Fruit fly (Drosophila melanogaster) whole organism, embryonic: Measurements from ENCODE around the gene CG9107.

Experiments
- Atf-2 ChIP-seq: fragments of 200-800 bp; sonication (Bioruptor generic); optimal IDR thresholded peaks from 2 replicates; lab custom pipeline; 2016; ENCODE audit warnings: missing biosample characterization, missing genetic modification characterization
- CG10147 ChIP-seq: fragments of 200-800 bp; sonication (Bioruptor generic); optimal IDR thresholded peaks from 2 replicates; lab custom pipeline; 2019; ENCODE audit warnings: missing biosample characterization, mild to moderate bottlenecking, missing genetic modification characterization, moderate library complexity
- CG10543 ChIP-seq: fragments of 200-800 bp; sonication (Bioruptor generic); optimal IDR thresholded peaks from 3 replicates; lab custom pipeline; 2017; ENCODE audit warnings: missing biosample characterization, mild to moderate bottlenecking, missing genetic modification characterization, moderate library complexity
- CG10979 ChIP-seq: fragments of 200-800 bp; sonication (Bioruptor generic); optimal IDR thresholded peaks from 2 replicates; lab custom pipeline; 2018; ENCODE audit warnings: missing biosample characterization, mild to moderate bottlenecking, missing genetic modification characterization, moderate library complexity
- CG12104 ChIP-seq: fragments of 200-800 bp; sonication (Bioruptor generic); optimal IDR thresholded peaks from 3 replicates; lab custom pipeline; 2016; ENCODE audit warnings: missing biosample characterization, missing genetic modification characterization
- CG15696 ChIP-seq: fragments of 200-800 bp; sonication (Bioruptor generic); optimal IDR thresholded peaks from 2 replicates; lab custom pipeline; 2019; ENCODE audit warnings: missing biosample characterization, mild to moderate bottlenecking, missing genetic modification characterization, moderate library complexity
- CG17385 ChIP-seq: fragments of 200-800 bp; sonication (Bioruptor generic); optimal IDR thresholded peaks from 3 replicates; lab custom pipeline; 2018; ENCODE audit warnings: missing biosample characterization, mild to moderate bottlenecking, missing genetic modification characterization
- CG17612 ChIP-seq: fragments of 200-800 bp; sonication (Bioruptor generic); IDR thresholded peaks from 2 replicates; pipeline ENCODE4 v1.3.6; 2022; ENCODE audit warnings: missing biosample characterization, missing genetic modification characterization
- CG17829 ChIP-seq: fragments of 200-800 bp; optimal IDR thresholded peaks from 2 replicates; lab custom pipeline; 2019; ENCODE audit warnings: missing biosample characterization, mild to moderate bottlenecking, missing genetic modification characterization, moderate library complexity
- CG18619 ChIP-seq: fragments of 200-800 bp; sonication (Bioruptor generic); optimal IDR thresholded peaks from 3 replicates; lab custom pipeline; 2017; ENCODE audit warnings: missing biosample characterization, mild to moderate bottlenecking, missing genetic modification characterization
- CG2889 ChIP-seq: fragments of 200-800 bp; sonication (Bioruptor generic); IDR thresholded peaks from 3 replicates; pipeline ENCODE4 v1.3.6; 2022; ENCODE audit warnings: missing biosample characterization, missing genetic modification characterization
- CG31388 ChIP-seq: fragments of 200-800 bp; sonication (Bioruptor generic); optimal IDR thresholded peaks from 2 replicates; lab custom pipeline; 2016; ENCODE audit warnings: missing biosample characterization, missing genetic modification characterization
- CG32532 ChIP-seq: fragments of 200-800 bp; sonication (Bioruptor generic); IDR thresholded peaks from 2 replicates; pipeline ENCODE4 v1.3.6; 2022; ENCODE audit warnings: missing biosample characterization, missing genetic modification characterization
- CG32767 ChIP-seq: fragments of 200-800 bp; sonication (Bioruptor generic); IDR thresholded peaks from 2 replicates; pipeline ENCODE4 v1.3.6; 2022; ENCODE audit warnings: missing biosample characterization, missing genetic modification characterization
- CG3847 ChIP-seq: fragments of 200-800 bp; sonication (Bioruptor generic); IDR thresholded peaks from 2 replicates; pipeline ENCODE4 v1.3.6; 2022; ENCODE audit warnings: missing biosample characterization, missing genetic modification characterization
- CG4328 ChIP-seq: fragments of 200-800 bp; sonication (Bioruptor generic); optimal IDR thresholded peaks from 3 replicates; lab custom pipeline; 2017; ENCODE audit warnings: missing biosample characterization, missing genetic modification reagents, missing genetic modification characterization
- CG4424 ChIP-seq: fragments of 200-800 bp; sonication (Bioruptor generic); optimal IDR thresholded peaks from 3 replicates; lab custom pipeline; 2016; ENCODE audit warnings: missing biosample characterization, missing genetic modification characterization
- CG6683 ChIP-seq: fragments of 200-800 bp; sonication (Bioruptor generic); optimal IDR thresholded peaks from 2 replicates; lab custom pipeline; 2017; ENCODE audit warnings: missing biosample characterization, mild to moderate bottlenecking, missing genetic modification characterization, missing genetic modification reagents
- CG7786 ChIP-seq: fragments of 200-800 bp; sonication (Bioruptor generic); optimal IDR thresholded peaks from 2 replicates; lab custom pipeline; 2016; ENCODE audit warnings: missing biosample characterization, missing genetic modification characterization
- CG8944 ChIP-seq: fragments of 200-800 bp; sonication (Bioruptor generic); optimal IDR thresholded peaks from 3 replicates; lab custom pipeline; 2016; ENCODE audit warnings: missing biosample characterization, missing genetic modification characterization
- CG9437 ChIP-seq: fragments of 200-800 bp; sonication (Bioruptor generic); optimal IDR thresholded peaks from 2 replicates; lab custom pipeline; 2018; ENCODE audit warnings: missing biosample characterization, mild to moderate bottlenecking, missing genetic modification characterization
- CTCF ChIP-seq: fragments of 200-800 bp; sonication (Bioruptor generic); optimal IDR thresholded peaks from 2 replicates; lab custom pipeline; 2017; ENCODE audit warnings: missing biosample characterization, mild to moderate bottlenecking, missing genetic modification characterization, moderate library complexity
- CoRest ChIP-seq: fragments of 200-800 bp; sonication (Bioruptor generic); optimal IDR thresholded peaks from 3 replicates; lab custom pipeline; 2018; ENCODE audit warnings: missing biosample characterization, mild to moderate bottlenecking, missing genetic modification characterization, moderate library complexity
- Deaf1 ChIP-seq: fragments of 200-800 bp; optimal IDR thresholded peaks from 3 replicates; lab custom pipeline; 2019; ENCODE audit warnings: missing biosample characterization, mild to moderate bottlenecking, missing genetic modification characterization, moderate library complexity
- Doc3 ChIP-seq: fragments of 200-800 bp; sonication (Bioruptor generic); IDR thresholded peaks from 3 replicates; pipeline ENCODE4 v1.3.6; 2022; ENCODE audit warnings: missing biosample characterization, missing genetic modification characterization; ENCODE audit not compliant: partially characterized antibody
- E2f2 ChIP-seq: fragments of 200-800 bp; sonication (Bioruptor generic); IDR thresholded peaks from 2 replicates; pipeline ENCODE4 v1.3.6; 2022; ENCODE audit warnings: missing biosample characterization, missing genetic modification characterization
- HLH54F ChIP-seq: fragments of 200-800 bp; sonication (Bioruptor generic); optimal IDR thresholded peaks from 3 replicates; lab custom pipeline; 2016; ENCODE audit warnings: missing biosample characterization, missing genetic modification characterization
- HmgD ChIP-seq: fragments of 200-800 bp; sonication (Bioruptor generic); optimal IDR thresholded peaks from 3 replicates; lab custom pipeline; 2016; ENCODE audit warnings: missing biosample characterization, missing genetic modification characterization
- Hmx ChIP-seq: fragments of 200-800 bp; sonication (Bioruptor generic); optimal IDR thresholded peaks from 2 replicates; lab custom pipeline; 2016; ENCODE audit warnings: missing biosample characterization, missing genetic modification characterization
- MBD-R2 ChIP-seq: fragments of 200-800 bp; sonication (Bioruptor generic); IDR thresholded peaks from 2 replicates; pipeline ENCODE4 v1.3.6; 2022; ENCODE audit warnings: missing biosample characterization, missing genetic modification characterization
- Meics ChIP-seq: fragments of 200-800 bp; sonication (Bioruptor generic); optimal IDR thresholded peaks from 2 replicates; lab custom pipeline; 2017; ENCODE audit warnings: missing biosample characterization, mild to moderate bottlenecking, missing genetic modification characterization
- NC2α ChIP-seq: fragments of 200-800 bp; sonication (Bioruptor generic); optimal IDR thresholded peaks from 2 replicates; lab custom pipeline; 2016; ENCODE audit warnings: missing biosample characterization, missing genetic modification characterization
- Sry-δ ChIP-seq: fragments of 200-800 bp; sonication (Bioruptor generic); optimal IDR thresholded peaks from 2 replicates; lab custom pipeline; 2016; ENCODE audit warnings: missing biosample characterization, missing genetic modification characterization
- ash1 ChIP-seq: fragments of 200-800 bp; sonication (Bioruptor generic); optimal IDR thresholded peaks from 2 replicates; lab custom pipeline; 2018; ENCODE audit warnings: missing biosample characterization, mild to moderate bottlenecking, missing genetic modification characterization
- bsh ChIP-seq, 2 experiments: fragments of 200-800 bp; sonication (Bioruptor generic); optimal IDR thresholded peaks; 2 replicates each; lab custom pipeline; 2017 to 2018; ENCODE audit warnings: mild to moderate bottlenecking in 2 of 2, missing biosample characterization in 2 of 2, missing genetic modification characterization in 2 of 2, moderate library complexity in 1 of 2
- caup ChIP-seq: fragments of 200-800 bp; sonication (Bioruptor generic); optimal IDR thresholded peaks from 3 replicates; lab custom pipeline; 2017; ENCODE audit warnings: missing biosample characterization, mild to moderate bottlenecking, missing genetic modification characterization, moderate library complexity; ENCODE audit not compliant: severe bottlenecking
- fu2 ChIP-seq: fragments of 200-800 bp; sonication (Bioruptor generic); optimal IDR thresholded peaks from 2 replicates; lab custom pipeline; 2016; ENCODE audit warnings: missing biosample characterization, missing genetic modification characterization
- gsb-n ChIP-seq: fragments of 200-800 bp; sonication (Bioruptor generic); optimal IDR thresholded peaks from 3 replicates; lab custom pipeline; 2018; ENCODE audit warnings: missing biosample characterization, mild to moderate bottlenecking, missing genetic modification characterization
- hb ChIP-seq: fragments of 200-800 bp; sonication (Bioruptor generic); IDR thresholded peaks from 3 replicates; pipeline ENCODE4 v1.3.6; 2022; ENCODE audit warnings: missing biosample characterization, missing genetic modification characterization; ENCODE audit not compliant: partially characterized antibody
- ind ChIP-seq: fragments of 200-800 bp; sonication (Bioruptor generic); optimal IDR thresholded peaks from 3 replicates; lab custom pipeline; 2016; ENCODE audit warnings: missing biosample characterization, missing genetic modification characterization
- inv ChIP-seq: fragments of 200-800 bp; sonication (Bioruptor generic); IDR thresholded peaks from 2 replicates; pipeline ENCODE4 v1.3.6; 2022; ENCODE audit warnings: missing biosample characterization, missing genetic modification characterization; ENCODE audit not compliant: partially characterized antibody
- lab ChIP-seq: fragments of 200-800 bp; sonication (Bioruptor generic); optimal IDR thresholded peaks from 3 replicates; lab custom pipeline; 2017; ENCODE audit warnings: missing biosample characterization, missing genetic modification characterization, mild to moderate bottlenecking, moderate library complexity, missing genetic modification reagents
- onecut ChIP-seq: fragments of 200-800 bp; sonication (Bioruptor generic); IDR thresholded peaks from 2 replicates; pipeline ENCODE4 v1.3.6; 2022; ENCODE audit warnings: missing biosample characterization, missing genetic modification characterization
- pho ChIP-seq: fragments of 200-800 bp; sonication (Bioruptor generic); optimal IDR thresholded peaks from 2 replicates; lab custom pipeline; 2016; ENCODE audit warnings: missing biosample characterization, missing genetic modification characterization
- tin ChIP-seq: fragments of 200-800 bp; sonication (Bioruptor generic); optimal IDR thresholded peaks from 3 replicates; lab custom pipeline; 2016; ENCODE audit warnings: missing biosample characterization, missing genetic modification characterization
- tio ChIP-seq: fragments of 200-800 bp; sonication (Bioruptor generic); optimal IDR thresholded peaks from 2 replicates; lab custom pipeline; 2017; ENCODE audit warnings: missing biosample characterization, missing genetic modification characterization, inconsistent platforms
- vfl ChIP-seq: fragments of 200-800 bp; sonication (Bioruptor generic); optimal IDR thresholded peaks from 2 replicates; lab custom pipeline; 2016; ENCODE audit warnings: missing biosample characterization, missing genetic modification characterization
- vvl ChIP-seq: fragments of 200-800 bp; sonication (Bioruptor generic); IDR thresholded peaks from 2 replicates; pipeline ENCODE4 v1.3.6; 2022; ENCODE audit warnings: missing biosample characterization, missing genetic modification characterization
- z ChIP-seq: fragments of 200-800 bp; sonication (Bioruptor generic); IDR thresholded peaks from 3 replicates; pipeline ENCODE4 v1.3.6; 2022; ENCODE audit warnings: missing biosample characterization, missing genetic modification characterization
- zfh2 ChIP-seq: fragments of 200-800 bp; sonication (Bioruptor generic); optimal IDR thresholded peaks from 2 replicates; lab custom pipeline; 2016; ENCODE audit warnings: missing biosample characterization, missing genetic modification characterization

CG9107 gene

dm6 chr2L:6045972-6046718, 21.8 kb upstream of the CG9107 start, which contains the start of gene Pfas (continued):
- TF ChIP-seq tin (GFP tag; lab: Kevin White, UChicago) (peak; percentile 5), fu2 (GFP tag; lab: Kevin White, UChicago) (peak; percentile 64), Deaf1 (tag; lab: Kevin White, UChicago) (peak; percentile 64), zfh2 (GFP tag; lab: Kevin White, UChicago) (peak; percentile 72), CG17829 (tag; lab: Kevin White, UChicago) (peak; percentile 19), bsh (GFP tag; optimal IDR thresholded peaks at IDR 0.05; lab: Kevin White, UChicago) (peak in 1 of 2 experiments; percentile 45), hb (GFP tag; lab: Robert Waterston, UW) (no peak), Hmx (GFP tag; lab: Kevin White, UChicago) (no peak), CG4328 (GFP tag; lab: Kevin White, UChicago) (peak; percentile 27), pho (peak; percentile 63), CG4424 (GFP tag; lab: Kevin White, UChicago) (peak; percentile 58), CG9437 (GFP tag; lab: Kevin White, UChicago) (peak; percentile 8), NC2α (GFP tag; lab: Kevin White, UChicago) (no peak), tio (GFP tag; lab: Kevin White, UChicago) (no peak), CG32532 (GFP tag; lab: Robert Waterston, UW) (peak; percentile 77), CG32767 (GFP tag; lab: Robert Waterston, UW) (no peak), CG31388 (GFP tag; lab: Kevin White, UChicago) (no peak), Meics (GFP tag; lab: Kevin White, UChicago) (peak; percentile 75), CG18619 (GFP tag; lab: Kevin White, UChicago) (peak; percentile 38), E2f2 (GFP tag; lab: Robert Waterston, UW) (peak; percentile 82), CG17385 (GFP tag; lab: Kevin White, UChicago) (peak; percentile 26), vfl (GFP tag; lab: Kevin White, UChicago) (peak; percentile 64), CG12104 (GFP tag; lab: Kevin White, UChicago) (peak; percentile 16), Sry-δ (GFP tag; lab: Kevin White, UChicago) (peak; percentile 34), CG8944 (GFP tag; lab: Kevin White, UChicago) (peak; percentile 37), CG10543 (GFP tag; lab: Kevin White, UChicago) (peak; percentile 60), CG17612 (GFP tag; lab: Robert Waterston, UW) (no peak), z (no peak), ash1 (GFP tag; lab: Kevin White, UChicago) (peak; percentile 18), CTCF (GFP tag; lab: Kevin White, UChicago) (peak; percentile 7), CoRest (tag; lab: Kevin White, UChicago) (peak; percentile 59), gsb-n (tag; lab: Kevin White, UChicago) (no peak), HLH54F (GFP tag; lab: Kevin White, UChicago) (peak; percentile 72), CG15696 (tag; lab: Kevin White, UChicago) (no peak), CG7786 (GFP tag; lab: Kevin White, UChicago) (peak; percentile 56), caup (GFP tag; lab: Kevin White, UChicago) (peak; percentile 79), CG2889 (GFP tag; lab: Robert Waterston, UW) (no peak), Doc3 (no peak), CG10147 (GFP tag; lab: Kevin White, UChicago) (peak; percentile 30), vvl (GFP tag; lab: Robert Waterston, UW) (peak; percentile 47; the same call in 1 of the 2 replicates), HmgD (GFP tag; lab: Kevin White, UChicago) (peak; percentile 26), inv (GFP tag; lab: Robert Waterston, UW) (no peak), onecut (GFP tag; lab: Robert Waterston, UW) (peak; percentile 43; the same call in 1 of the 2 replicates), ind (peak; percentile 55), CG10979 (peak; percentile 22), Atf-2 (GFP tag; lab: Kevin White, UChicago) (peak; percentile 15), MBD-R2 (GFP tag; lab: Robert Waterston, UW) (peak; percentile 37), CG6683 (peak; percentile 55), lab (GFP tag; lab: Kevin White, UChicago) (peak; percentile 83), CG3847 (peak; percentile 63)
